Fruit fly (Drosophila melanogaster): ENCODE data around the gene CG11437.

Gene CG11437

dm6 chr3L:22458271-22458670 is 10.4 kb upstream of the CG11437 start:
- no peak for TF ChIP-seq CG17806 (tag; optimal IDR thresholded peaks at IDR 0.05)
- no peak for TF ChIP-seq D1 (tag; optimal IDR thresholded peaks at IDR 0.05)
- no peak for TF ChIP-seq CG4496 (GFP tag; IDR thresholded peaks at IDR 0.05)
- no peak for TF ChIP-seq CG15710 (tag; optimal IDR thresholded peaks at IDR 0.05)
- TF ChIP-seq Pif1B (GFP tag; optimal IDR thresholded peaks at IDR 0.05), result no peak
- TF ChIP-seq EcR (GFP tag; optimal IDR thresholded peaks at IDR 0.05), result no peak
- no peak for TF ChIP-seq CG12605 (GFP tag; IDR thresholded peaks at IDR 0.05)
- TF ChIP-seq CG9948 (tag; optimal IDR thresholded peaks at IDR 0.05), result no peak
- no peak for TF ChIP-seq rn (GFP tag; IDR thresholded peaks at IDR 0.05)
- TF ChIP-seq CG8301 (tag; optimal IDR thresholded peaks at IDR 0.05), result no peak
- no peak for TF ChIP-seq CG34367 (tag; optimal IDR thresholded peaks at IDR 0.05)
- TF ChIP-seq fd96Ca (GFP tag; IDR thresholded peaks at IDR 0.05), result no peak

dm6 chr3L:22458898-22459524 is 9.7 kb upstream of the CG11437 start:
- no peak for TF ChIP-seq EcR (GFP tag; optimal IDR thresholded peaks at IDR 0.05)
- peak; percentile 86 for TF ChIP-seq CG13204 (GFP tag; optimal IDR thresholded peaks at IDR 0.05)

DNA sequence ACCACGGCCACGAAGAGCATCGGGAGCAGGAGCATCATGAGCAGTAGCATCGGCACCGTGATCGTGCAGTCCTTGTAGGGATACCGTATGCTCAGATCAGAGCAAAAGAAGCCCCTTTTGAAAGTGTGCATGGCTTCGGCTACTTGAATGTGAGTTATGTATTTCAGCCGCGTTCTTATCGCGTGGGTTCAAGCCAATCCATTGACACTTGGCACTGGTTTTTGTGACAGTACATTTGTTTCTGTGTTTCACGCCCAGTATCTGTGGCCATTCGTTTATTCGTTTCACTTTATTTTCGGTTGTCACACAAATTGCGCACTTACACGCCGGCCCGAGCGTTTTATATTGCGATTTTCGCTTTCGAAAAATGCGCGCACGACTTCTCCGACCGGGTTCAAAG is 8.2 kb upstream of the CG11437 start:
- no peak for TF ChIP-seq Pif1B (GFP tag; optimal IDR thresholded peaks at IDR 0.05)
- no peak for TF ChIP-seq CG34367 (tag; optimal IDR thresholded peaks at IDR 0.05)
- no peak for TF ChIP-seq Pif1A (GFP tag; optimal IDR thresholded peaks at IDR 0.05)
- TF ChIP-seq CG13204 (GFP tag; optimal IDR thresholded peaks at IDR 0.05), result no peak
- no peak for TF ChIP-seq CG8159 (tag; optimal IDR thresholded peaks at IDR 0.05)
- no peak for TF ChIP-seq D1 (tag; optimal IDR thresholded peaks at IDR 0.05)
- TF ChIP-seq CG15710 (tag; optimal IDR thresholded peaks at IDR 0.05), result no peak
- no peak for TF ChIP-seq Ets98B (GFP tag; IDR thresholded peaks at IDR 0.05)
- TF ChIP-seq fd96Ca (GFP tag; IDR thresholded peaks at IDR 0.05), result no peak
- no peak for TF ChIP-seq CG12605 (GFP tag; IDR thresholded peaks at IDR 0.05)
- no peak for TF ChIP-seq Snoo (tag; optimal IDR thresholded peaks at IDR 0.05)
- TF ChIP-seq EcR (GFP tag; optimal IDR thresholded peaks at IDR 0.05), result no peak
- TF ChIP-seq CG32121 (GFP tag; IDR thresholded peaks at IDR 0.05), result no peak
- no peak for TF ChIP-seq CG14655 (GFP tag; optimal IDR thresholded peaks at IDR 0.05)
- TF ChIP-seq rn (GFP tag; IDR thresholded peaks at IDR 0.05), result no peak
- TF ChIP-seq CG8301 (tag; optimal IDR thresholded peaks at IDR 0.05), result no peak
- no peak for TF ChIP-seq gl (tag; optimal IDR thresholded peaks at IDR 0.05)
- no peak for TF ChIP-seq CG4496 (GFP tag; IDR thresholded peaks at IDR 0.05)
- no peak for TF ChIP-seq CG9948 (tag; optimal IDR thresholded peaks at IDR 0.05)
- TF ChIP-seq CG10348 (GFP tag; IDR thresholded peaks at IDR 0.05), result no peak

- no peak for TF ChIP-seq CG10348 (GFP tag; IDR thresholded peaks at IDR 0.05)
- TF ChIP-seq CG8301 (tag; optimal IDR thresholded peaks at IDR 0.05), result no peak
- TF ChIP-seq CG15710 (tag; optimal IDR thresholded peaks at IDR 0.05), result peak; percentile 23
- no peak for TF ChIP-seq Pif1A (GFP tag; optimal IDR thresholded peaks at IDR 0.05)
- 0 out of 3 replicates have a peak, but pooled peaks have one; percentile 10 for TF ChIP-seq CG4496 (GFP tag; IDR thresholded peaks at IDR 0.05)
- TF ChIP-seq CG34367 (tag; optimal IDR thresholded peaks at IDR 0.05), result no peak
- TF ChIP-seq CG32121 (GFP tag; IDR thresholded peaks at IDR 0.05), result no peak
- peak; percentile 24 for TF ChIP-seq EcR (GFP tag; optimal IDR thresholded peaks at IDR 0.05)
- TF ChIP-seq CG12605 (GFP tag; IDR thresholded peaks at IDR 0.05), result no peak
- TF ChIP-seq fd96Ca (GFP tag; IDR thresholded peaks at IDR 0.05), result no peak
- no peak for TF ChIP-seq Ets98B (GFP tag; IDR thresholded peaks at IDR 0.05)
- no peak for TF ChIP-seq Pif1B (GFP tag; optimal IDR thresholded peaks at IDR 0.05)
- TF ChIP-seq CG17806 (tag; optimal IDR thresholded peaks at IDR 0.05), result peak; percentile 15
- TF ChIP-seq CG14655 (GFP tag; optimal IDR thresholded peaks at IDR 0.05), result peak; percentile 51
- TF ChIP-seq D1 (tag; optimal IDR thresholded peaks at IDR 0.05), result no peak
- no peak for TF ChIP-seq Snoo (tag; optimal IDR thresholded peaks at IDR 0.05)
- peak; percentile 98 for TF ChIP-seq CG13204 (GFP tag; optimal IDR thresholded peaks at IDR 0.05)
- TF ChIP-seq rn (GFP tag; IDR thresholded peaks at IDR 0.05), result no peak
- TF ChIP-seq gl (tag; optimal IDR thresholded peaks at IDR 0.05), result no peak
- peak; percentile 35 for TF ChIP-seq CG9948 (tag; optimal IDR thresholded peaks at IDR 0.05)
- peak; percentile 43 for TF ChIP-seq CG8159 (tag; optimal IDR thresholded peaks at IDR 0.05)
Observed at dm6 chr3L:22460918-22461634, 7.6 kb upstream of the CG11437 start, which contains the start of gene laza. Gene laza (minus strand): TSS chr3L:22461131.

DNA sequence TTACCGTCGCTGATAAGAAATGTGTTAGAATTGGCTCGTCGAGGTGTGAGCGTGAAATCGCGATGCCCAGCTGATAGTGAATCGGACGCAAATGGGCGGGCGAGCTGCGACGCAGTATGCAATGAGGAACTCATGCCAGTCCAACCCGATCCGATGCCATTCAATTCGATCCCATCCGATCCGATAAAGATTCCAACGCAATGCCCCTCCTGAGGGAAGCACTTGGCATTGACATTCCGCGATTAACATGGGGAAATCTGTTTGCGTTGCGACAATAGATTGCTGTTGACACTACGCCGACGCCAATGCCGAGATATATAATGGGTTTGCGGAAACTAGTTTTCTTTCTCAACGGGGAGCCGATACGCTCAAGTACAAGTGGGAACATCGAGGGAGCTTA is 5.2 kb upstream of the CG11437 start:
- no peak for TF ChIP-seq Pif1A (GFP tag; optimal IDR thresholded peaks at IDR 0.05)
- TF ChIP-seq CG34367 (tag; optimal IDR thresholded peaks at IDR 0.05), result no peak
- TF ChIP-seq EcR (GFP tag; optimal IDR thresholded peaks at IDR 0.05), result peak; percentile 11

Data from whole organism, pupa.